Fruit fly (Drosophila melanogaster): ENCODE measurements around the gene CG10175.
A peak's percentile ranks its signal among the peaks of the same experiment; 100 is the strongest.

The CG10175 gene

dm6 chr3R:23526069-23526468 is 4.7 kb downstream of the CG10175 start (continued):
- no peak for TF ChIP-seq CG9876 (GFP tag; optimal IDR thresholded peaks at IDR 0.05)
- peak; percentile 57 for TF ChIP-seq sd (tag; optimal IDR thresholded peaks at IDR 0.05)
- TF ChIP-seq chinmo (GFP tag; IDR thresholded peaks at IDR 0.05; ENCODE audit: partially characterized antibody), result 0 out of 4 replicates have a peak, but pooled peaks have one; percentile 65
- peak; percentile 25; the same call in 1 of the 2 replicates for TF ChIP-seq lmd (GFP tag; IDR thresholded peaks at IDR 0.05)
- TF ChIP-seq CG11504 (tag; optimal IDR thresholded peaks at IDR 0.05), result peak; percentile 28
- TF ChIP-seq knrl (GFP tag; IDR thresholded peaks at IDR 0.05; ENCODE audit: partially characterized antibody), result no peak
- TF ChIP-seq H2.0 (GFP tag; IDR thresholded peaks at IDR 0.05), result no peak
- no peak for TF ChIP-seq da (GFP tag; optimal IDR thresholded peaks at IDR 0.05)
- peak; percentile 7 for TF ChIP-seq mam (GFP tag; optimal IDR thresholded peaks at IDR 0.05)
- peak; percentile 29 for TF ChIP-seq D19A (tag; optimal IDR thresholded peaks at IDR 0.05)
- TF ChIP-seq mld (GFP tag; IDR thresholded peaks at IDR 0.05; ENCODE audit: partially characterized antibody), result no peak
- TF ChIP-seq CG6175 (GFP tag; IDR thresholded peaks at IDR 0.05), result no peak
- no peak for TF ChIP-seq CG1647 (GFP tag; optimal IDR thresholded peaks at IDR 0.05)
- TF ChIP-seq Dll (GFP tag; IDR thresholded peaks at IDR 0.05; ENCODE audit: partially characterized antibody), result no peak
- TF ChIP-seq trem (tag; optimal IDR thresholded peaks at IDR 0.05), result no peak
- no peak for TF ChIP-seq ems (GFP tag; optimal IDR thresholded peaks at IDR 0.05)
- TF ChIP-seq Stat92E (GFP tag; optimal IDR thresholded peaks at IDR 0.05), result no peak
- no peak for TF ChIP-seq sug (tag; optimal IDR thresholded peaks at IDR 0.05)
- no peak for TF ChIP-seq CG17802 (tag; optimal IDR thresholded peaks at IDR 0.05)
- no peak for TF ChIP-seq GATAe (GFP tag; conservative IDR thresholded peaks at IDR 0.05)
- no peak for TF ChIP-seq bigmax (GFP tag; optimal IDR thresholded peaks at IDR 0.05)
- TF ChIP-seq CG13775 (GFP tag; optimal IDR thresholded peaks at IDR 0.05), result no peak
- TF ChIP-seq CG14441 (GFP tag; IDR thresholded peaks at IDR 0.05), result peak; percentile 48; the same call in 1 of the 2 replicates
- no peak for TF ChIP-seq so (GFP tag; IDR thresholded peaks at IDR 0.05)
- TF ChIP-seq zfh2 (GFP tag; optimal IDR thresholded peaks at IDR 0.05), result no peak
- TF ChIP-seq CG10462 (GFP tag; optimal IDR thresholded peaks at IDR 0.05), result no peak
- TF ChIP-seq CG8281 (tag; optimal IDR thresholded peaks at IDR 0.05), result no peak
- no peak for TF ChIP-seq Sry-δ (GFP tag; optimal IDR thresholded peaks at IDR 0.05)
- no peak for TF ChIP-seq yki (optimal IDR thresholded peaks at IDR 0.05)
- no peak for TF ChIP-seq CG32767 (GFP tag; IDR thresholded peaks at IDR 0.05)
- TF ChIP-seq wor (GFP tag; IDR thresholded peaks at IDR 0.05), result no peak
- no peak for TF ChIP-seq TFAM (GFP tag; optimal IDR thresholded peaks at IDR 0.05)
- no peak for TF ChIP-seq Chrac-16 (GFP tag; optimal IDR thresholded peaks at IDR 0.05)
- TF ChIP-seq toy (GFP tag; IDR thresholded peaks at IDR 0.05), result no peak
- no peak for TF ChIP-seq CG1603 (tag; optimal IDR thresholded peaks at IDR 0.05)
- no peak for TF ChIP-seq cato (GFP tag; optimal IDR thresholded peaks at IDR 0.05; ENCODE audit: borderline replicate concordance)
- TF ChIP-seq Fer3 (tag; optimal IDR thresholded peaks at IDR 0.05), result peak; percentile 29
- TF ChIP-seq disco-r (GFP tag; optimal IDR thresholded peaks at IDR 0.05), result no peak
- no peak for TF ChIP-seq bab2 (GFP tag; optimal IDR thresholded peaks at IDR 0.05)
- TF ChIP-seq HLH3B (GFP tag; IDR thresholded peaks at IDR 0.05), result peak; percentile 38; the same call in 1 of the 2 replicates
- no peak for TF ChIP-seq CG11085 (GFP tag; IDR thresholded peaks at IDR 0.05)
- TF ChIP-seq br (optimal IDR thresholded peaks at IDR 0.05), result no peak
- 0 out of 2 replicates have a peak, but pooled peaks have one; percentile 39 for TF ChIP-seq Atf6 (GFP tag; IDR thresholded peaks at IDR 0.05)
- TF ChIP-seq CG16863 (GFP tag; optimal IDR thresholded peaks at IDR 0.05), result no peak
- no peak for TF ChIP-seq CG1792 (GFP tag; optimal IDR thresholded peaks at IDR 0.05)
- TF ChIP-seq onecut (GFP tag; IDR thresholded peaks at IDR 0.05), result peak; percentile 65
- TF ChIP-seq pita (GFP tag; optimal IDR thresholded peaks at IDR 0.05), result no peak
- no peak for TF ChIP-seq dati (GFP tag; IDR thresholded peaks at IDR 0.05)
- TF ChIP-seq Six4 (GFP tag; optimal IDR thresholded peaks at IDR 0.05), result no peak
- no peak for TF ChIP-seq fd96Cb (tag; optimal IDR thresholded peaks at IDR 0.05)
- TF ChIP-seq CG34376 (GFP tag; optimal IDR thresholded peaks at IDR 0.05), result no peak
- no peak for TF ChIP-seq Trl (optimal IDR thresholded peaks at IDR 0.05)
- TF ChIP-seq Trl (GFP tag; optimal IDR thresholded peaks at IDR 0.05), result peak; percentile 23
